Worm (Caenorhabditis elegans) whole organism, L4 larva: Measurements from ENCODE around the gene T03F6.6.

Experiments
- F10B5.3 ChIP-seq: sonication (generic microtip); optimal IDR thresholded peaks from 2 replicates; lab custom pipeline; 2016; ENCODE audit warnings: mild to moderate bottlenecking, missing genetic modification characterization, missing compliant biosample characterization
- Y105C5A.15 ChIP-seq: fragments of 200-800 bp; sonication (Bioruptor generic); IDR thresholded peaks from 2 replicates; pipeline ENCODE4 v1.3.6; 2022; ENCODE audit warnings: missing genetic modification characterization, missing compliant biosample characterization
- Y48G9A.11 ChIP-seq: fragments of 200-800 bp; sonication (Bioruptor generic); IDR thresholded peaks from 2 replicates; pipeline ENCODE4 v1.3.6; 2022; ENCODE audit warnings: missing genetic modification reagents, missing genetic modification characterization, missing compliant biosample characterization
- Y5F2A.4 ChIP-seq: fragments of 200-800 bp; sonication (Bioruptor generic); optimal IDR thresholded peaks from 2 replicates; lab custom pipeline; 2018; ENCODE audit warnings: mild to moderate bottlenecking, missing genetic modification characterization, missing compliant biosample characterization
- ZK546.5 ChIP-seq, 2 experiments: sonication (generic microtip); optimal IDR thresholded peaks; 2 replicates each; lab custom pipeline; 2017; ENCODE audit warnings: missing biosample characterization in 2 of 2, missing genetic modification characterization in 2 of 2
- arid-1 ChIP-seq: fragments of 200-800 bp; sonication (Bioruptor generic); conservative IDR thresholded peaks from 2 replicates; pipeline ENCODE4 v1.3.6; 2022; ENCODE audit warnings: missing genetic modification reagents, missing genetic modification characterization, missing compliant biosample characterization
- attf-4 ChIP-seq: sonication (generic microtip); optimal IDR thresholded peaks from 3 replicates; lab custom pipeline; 2017; ENCODE audit warnings: missing biosample characterization, missing genetic modification characterization
- ceh-82 ChIP-seq: sonication (generic microtip); optimal IDR thresholded peaks from 2 replicates; lab custom pipeline; 2017; ENCODE audit warnings: missing biosample characterization, missing genetic modification characterization
- ces-1 ChIP-seq: fragments of 150-350 bp; sonication (generic microtip); optimal IDR thresholded peaks from 4 replicates; lab custom pipeline; 2014; ENCODE audit warnings: missing biosample characterization, missing genetic modification reagents, missing genetic modification characterization
- ctbp-1 ChIP-seq: fragments of 200-800 bp; sonication (Bioruptor generic); IDR thresholded peaks from 2 replicates; pipeline ENCODE4 v1.3.6; 2022; ENCODE audit warnings: missing genetic modification reagents, missing genetic modification characterization, missing compliant biosample characterization
- dmd-8 ChIP-seq: fragments of 200-800 bp; sonication (Bioruptor generic); IDR thresholded peaks from 2 replicates; pipeline ENCODE4 v1.3.6; 2022; ENCODE audit warnings: missing genetic modification characterization, missing compliant biosample characterization
- dmd-9 ChIP-seq: fragments of 200-800 bp; sonication (Bioruptor generic); IDR thresholded peaks from 2 replicates; pipeline ENCODE4 v1.3.6; 2022; ENCODE audit warnings: missing genetic modification reagents, missing genetic modification characterization, missing compliant biosample characterization
- dpl-1 ChIP-seq: fragments of 150-350 bp; optimal IDR thresholded peaks from 2 replicates; lab custom pipeline; 2014; ENCODE audit warnings: missing biosample characterization, missing genetic modification reagents, missing genetic modification characterization
- duxl-1 ChIP-seq: sonication (generic microtip); optimal IDR thresholded peaks from 2 replicates; lab custom pipeline; 2016; ENCODE audit warnings: mild to moderate bottlenecking, missing genetic modification characterization, moderate library complexity, missing compliant biosample characterization; ENCODE audit not compliant: poor library complexity
- egl-27 ChIP-seq: sonication (generic microtip); optimal IDR thresholded peaks from 3 replicates; lab custom pipeline; 2017; ENCODE audit warnings: missing biosample characterization, missing genetic modification reagents, missing genetic modification characterization
- fkh-10 ChIP-seq: fragments of 150-350 bp; optimal IDR thresholded peaks from 2 replicates; lab custom pipeline; 2014; ENCODE audit warnings: missing biosample characterization, missing genetic modification reagents, missing genetic modification characterization
- gei-8 ChIP-seq: fragments of 200-800 bp; sonication (Bioruptor generic); optimal IDR thresholded peaks from 2 replicates; lab custom pipeline; 2018; ENCODE audit warnings: mild to moderate bottlenecking, missing genetic modification characterization, missing compliant biosample characterization
- hmg-1.1 ChIP-seq: fragments of 200-800 bp; sonication (Bioruptor generic); IDR thresholded peaks from 2 replicates; pipeline ENCODE4 v1.3.6; 2022; ENCODE audit warnings: missing genetic modification reagents, missing genetic modification characterization, missing compliant biosample characterization
- lin-1 ChIP-seq: fragments of 200-800 bp; sonication (Bioruptor generic); IDR thresholded peaks from 2 replicates; pipeline ENCODE4 v1.3.6; 2022; ENCODE audit warnings: missing genetic modification reagents, missing genetic modification characterization, missing compliant biosample characterization
- lin-39 ChIP-seq: fragments of 150-350 bp; optimal IDR thresholded peaks from 2 replicates; lab custom pipeline; 2014; ENCODE audit warnings: missing biosample characterization, missing genetic modification reagents, missing genetic modification characterization
- lir-3 ChIP-seq: sonication (generic microtip); optimal IDR thresholded peaks from 2 replicates; lab custom pipeline; 2016; ENCODE audit warnings: mild to moderate bottlenecking, missing genetic modification characterization, missing compliant biosample characterization
- lsy-2 ChIP-seq, 2 experiments: fragments of 150-350 bp in 1 of 2; sonication (generic microtip) in 1 of 2; optimal IDR thresholded peaks; 2 replicates each; lab custom pipeline; 2014 to 2017; ENCODE audit warnings: missing biosample characterization in 2 of 2, missing genetic modification characterization in 2 of 2
- madf-9 ChIP-seq: fragments of 200-800 bp; sonication (Bioruptor generic); conservative IDR thresholded peaks from 2 replicates; pipeline ENCODE4 v1.3.6; 2022; ENCODE audit warnings: missing genetic modification reagents, missing genetic modification characterization, missing compliant biosample characterization
- mdl-1 ChIP-seq, 2 experiments: fragments of 150-350 bp in 1 of 2; sonication (generic microtip) in 1 of 2; optimal IDR thresholded peaks; 2 replicates each; lab custom pipeline; 2014 to 2017; ENCODE audit warnings: missing biosample characterization in 2 of 2, missing genetic modification characterization in 2 of 2
- mdt-29 ChIP-seq: fragments of 200-800 bp; sonication (Bioruptor generic); IDR thresholded peaks from 2 replicates; pipeline ENCODE4 v1.3.6; 2022; ENCODE audit warnings: missing genetic modification reagents, missing genetic modification characterization, missing compliant biosample characterization
- mes-2 ChIP-seq: sonication (generic microtip); optimal IDR thresholded peaks from 2 replicates; lab custom pipeline; 2016; ENCODE audit warnings: missing genotype, mild to moderate bottlenecking, missing genetic modification characterization, missing compliant biosample characterization; ENCODE audit not compliant: poor library complexity, severe bottlenecking
- mxl-2 ChIP-seq: fragments of 200-800 bp; sonication (Bioruptor generic); conservative IDR thresholded peaks from 2 replicates; pipeline ENCODE4 v1.3.6; 2022; ENCODE audit warnings: missing genetic modification reagents, missing genetic modification characterization, missing compliant biosample characterization
- nhr-102 ChIP-seq: sonication (generic microtip); optimal IDR thresholded peaks from 2 replicates; lab custom pipeline; 2016; ENCODE audit warnings: mild to moderate bottlenecking, missing genetic modification characterization, moderate library complexity, missing compliant biosample characterization
- nhr-25 ChIP-seq: sonication (generic microtip); optimal IDR thresholded peaks from 2 replicates; lab custom pipeline; 2017; ENCODE audit warnings: missing genetic modification characterization, mild to moderate bottlenecking, missing compliant biosample characterization, antibody characterized with exemption, moderate library complexity, borderline replicate concordance; ENCODE audit not compliant: insufficient read depth
- nhr-28 ChIP-seq: fragments of 150-350 bp; optimal IDR thresholded peaks from 2 replicates; lab custom pipeline; 2014; ENCODE audit warnings: missing biosample characterization, missing genetic modification characterization
- nhr-41 ChIP-seq: fragments of 200-800 bp; sonication (Bioruptor generic); IDR thresholded peaks from 2 replicates; pipeline ENCODE4 v1.3.6; 2022; ENCODE audit warnings: missing genetic modification reagents, missing genetic modification characterization, missing compliant biosample characterization
- nhr-42 ChIP-seq: fragments of 200-800 bp; sonication (Bioruptor generic); IDR thresholded peaks from 2 replicates; pipeline ENCODE4 v1.3.6; 2022; ENCODE audit warnings: missing genetic modification characterization, missing compliant biosample characterization
- nhr-48 ChIP-seq: sonication (generic microtip); optimal IDR thresholded peaks from 2 replicates; lab custom pipeline; 2016; ENCODE audit warnings: mild to moderate bottlenecking, missing genetic modification characterization, missing compliant biosample characterization
- nhr-6 ChIP-seq: fragments of 150-350 bp; optimal IDR thresholded peaks from 2 replicates; lab custom pipeline; 2014; ENCODE audit warnings: missing biosample characterization, missing genetic modification characterization
- php-3 ChIP-seq: fragments of 200-800 bp; sonication (Bioruptor generic); IDR thresholded peaks from 2 replicates; pipeline ENCODE4 v1.3.6; 2022; ENCODE audit warnings: missing genetic modification reagents, missing genetic modification characterization, missing compliant biosample characterization
- pqm-1 ChIP-seq: sonication (generic microtip); optimal IDR thresholded peaks from 2 replicates; lab custom pipeline; 2017; ENCODE audit warnings: missing biosample characterization, missing genetic modification characterization
- rbr-2 ChIP-seq: sonication (generic microtip); optimal IDR thresholded peaks from 2 replicates; lab custom pipeline; 2016; ENCODE audit warnings: missing genotype, missing genetic modification characterization, missing compliant biosample characterization
- skn-1 ChIP-seq: fragments of 150-350 bp; optimal IDR thresholded peaks from 2 replicates; lab custom pipeline; 2014; ENCODE audit warnings: missing biosample characterization, missing genetic modification characterization
- snpc-1.2 ChIP-seq: fragments of 200-800 bp; sonication (Bioruptor generic); IDR thresholded peaks from 2 replicates; pipeline ENCODE4 v1.3.6; 2022; ENCODE audit warnings: missing genetic modification reagents, missing genetic modification characterization, missing compliant biosample characterization
- unc-62 ChIP-seq, 3 experiments: fragments of 150-350 bp in 1 of 3; sonication (generic microtip); optimal IDR thresholded peaks in 2 of 3; peaks in 1 of 3; 1 replicate in 1 of 3; 2 replicates in 2 of 3; lab custom pipeline; 2014 to 2017; ENCODE audit warnings: missing biosample characterization in 3 of 3, missing genetic modification characterization in 3 of 3, missing genetic modification reagents in 3 of 3, missing genotype in 1 of 3
- zfp-2 ChIP-seq: sonication (generic microtip); optimal IDR thresholded peaks from 2 replicates; lab custom pipeline; 2016; ENCODE audit warnings: mild to moderate bottlenecking, missing genetic modification characterization, missing compliant biosample characterization
- zfp-3 ChIP-seq: fragments of 200-800 bp; sonication (Bioruptor generic); conservative IDR thresholded peaks from 2 replicates; pipeline ENCODE4 v1.3.6; 2022; ENCODE audit warnings: missing genetic modification reagents, missing genetic modification characterization, missing compliant biosample characterization

The T03F6.6 gene

ce11 chrIII:13359256-13359655, 20.8 kb downstream of the T03F6.6 start, which contains the start of gene F53A2.9:
Gene F53A2.9, minus strand, starts transcription at chrIII:13359356.
- TF ChIP-seq Y105C5A.15 (GFP tag; lab: Robert Waterston, UW) (no peak), nhr-42 (GFP tag; lab: Robert Waterston, UW) (no peak), pqm-1 (tag; lab: Kevin White, UChicago) (no peak), mes-2 (tag; lab: Kevin White, UChicago) (no peak), mxl-2 (GFP tag; lab: Robert Waterston, UW) (no peak), madf-9 (GFP tag; lab: Robert Waterston, UW) (no peak), F10B5.3 (no peak), attf-4 (tag; lab: Kevin White, UChicago) (no peak), nhr-6 (no peak), mdt-29 (GFP tag; lab: Robert Waterston, UW) (no peak), ces-1 (GFP tag; lab: Kevin White, UChicago) (no peak), duxl-1 (tag; lab: Kevin White, UChicago) (no peak), dpl-1 (GFP tag; lab: Kevin White, UChicago) (no peak), nhr-48 (tag; lab: Kevin White, UChicago) (no peak), ceh-82 (tag; lab: Kevin White, UChicago) (no peak), Y5F2A.4 (GFP tag; lab: Kevin White, UChicago) (no peak), lir-3 (tag; lab: Kevin White, UChicago) (no peak)

- TF ChIP-seq nhr-41 (GFP tag; lab: Robert Waterston, UW) = no peak
- TF ChIP-seq dpl-1 (GFP tag; lab: Kevin White, UChicago) = no peak
- peak; percentile 25; the same call in 1 of the 2 replicates for TF ChIP-seq ctbp-1
- TF ChIP-seq ces-1 (GFP tag; lab: Kevin White, UChicago) = peak; percentile 82
- TF ChIP-seq lsy-2 (tag; optimal IDR thresholded peaks at IDR 0.05; lab: Kevin White, UChicago) = peak in 1 of 2 experiments; percentile 37
- no peak for TF ChIP-seq dmd-9 (GFP tag; lab: Robert Waterston, UW)
Measured at ce11 chrIII:13350964-13351363, 29.1 kb downstream of the T03F6.6 start.

- TF ChIP-seq lin-1 (GFP tag; lab: Robert Waterston, UW) = no peak
- TF ChIP-seq unc-62 (GFP tag; optimal IDR thresholded peaks at IDR 0.05 in 1 of 2; lab: Kevin White, UChicago) = peak in 1 of 2 experiments; percentile 28
- TF ChIP-seq unc-62 (tag; optimal IDR thresholded peaks at IDR 0.05; lab: Kevin White, UChicago) = no peak
- TF ChIP-seq mdl-1 (tag; optimal IDR thresholded peaks at IDR 0.05; lab: Kevin White, UChicago) = no peak
- TF ChIP-seq fkh-10 (GFP tag; lab: Kevin White, UChicago) = no peak
- TF ChIP-seq zfp-3 = no peak
- no peak for TF ChIP-seq snpc-1.2 (GFP tag; lab: Robert Waterston, UW)
- no peak for TF ChIP-seq ZK546.5 (tag; optimal IDR thresholded peaks at IDR 0.05; lab: Kevin White, UChicago)
- no peak for TF ChIP-seq gei-8
- TF ChIP-seq rbr-2 (tag; lab: Kevin White, UChicago) = peak; percentile 36
- no peak for TF ChIP-seq hmg-1.1
- TF ChIP-seq attf-4 (tag; lab: Kevin White, UChicago) = no peak
- TF ChIP-seq nhr-28 = no peak
Measured at ce11 chrIII:13348891-13349290, 31.2 kb downstream of the T03F6.6 start.

- TF ChIP-seq rbr-2 (tag; lab: Kevin White, UChicago) (peak; percentile 32), php-3 (GFP tag; lab: Robert Waterston, UW) (no peak), zfp-2 (tag; lab: Kevin White, UChicago) (no peak), Y48G9A.11 (GFP tag; lab: Robert Waterston, UW) (no peak), lsy-2 (tag; optimal IDR thresholded peaks at IDR 0.05; lab: Kevin White, UChicago) (peak in 1 of 2 experiments; percentile 10), arid-1 (GFP tag; lab: Robert Waterston, UW) (no peak), unc-62 (GFP tag; optimal IDR thresholded peaks at IDR 0.05 in 1 of 2; lab: Kevin White, UChicago) (peak in 1 of 2 experiments; percentile 63), unc-62 (tag; optimal IDR thresholded peaks at IDR 0.05; lab: Kevin White, UChicago) (no peak), lin-39 (no peak), dmd-8 (GFP tag; lab: Robert Waterston, UW) (no peak), nhr-25 (tag; lab: Kevin White, UChicago) (no peak), egl-27 (tag; lab: Kevin White, UChicago) (no peak), skn-1 (tag; lab: Kevin White, UChicago) (no peak), nhr-102 (tag; lab: Kevin White, UChicago) (no peak)
Measured at ce11 chrIII:13347782-13348327, 32.2 kb downstream of the T03F6.6 start.
